Worm (Caenorhabditis elegans) whole organism, L4 larva: Measurements from ENCODE around the gene C23H4.6.

ENCODE experiments used
- ZK337.2 ChIP-seq: fragments of 200-800 bp; sonication (Bioruptor generic); IDR thresholded peaks from 2 replicates; pipeline ENCODE4 v1.3.6; 2022; ENCODE audit warnings: missing genetic modification reagents, missing genetic modification characterization, missing compliant biosample characterization
- lin-13 ChIP-seq: fragments of 150-350 bp; optimal IDR thresholded peaks from 2 replicates; lab custom pipeline; 2014; ENCODE audit warnings: missing biosample characterization, missing genetic modification reagents, missing genetic modification characterization
- lin-39 ChIP-seq: fragments of 150-350 bp; optimal IDR thresholded peaks from 2 replicates; lab custom pipeline; 2014; ENCODE audit warnings: missing biosample characterization, missing genetic modification reagents, missing genetic modification characterization
- nhr-28 ChIP-seq: fragments of 150-350 bp; optimal IDR thresholded peaks from 2 replicates; lab custom pipeline; 2014; ENCODE audit warnings: missing biosample characterization, missing genetic modification characterization

- TF ChIP-seq ZK337.2 (GFP tag; lab: Robert Waterston, UW) = no peak
- TF ChIP-seq lin-39 (tag; lab: Kevin White, UChicago) = no peak
- no peak for TF ChIP-seq lin-13 (GFP tag; lab: Kevin White, UChicago)
- peak; percentile 67 for TF ChIP-seq nhr-28 (tag; lab: Kevin White, UChicago)
These were observed 7.5 kb downstream of the C23H4.6 start for ce11 chrX:12242902-12243301.
